Fruit fly (Drosophila melanogaster): ENCODE data around the gene CG4362.

CG4362 gene

DNA sequence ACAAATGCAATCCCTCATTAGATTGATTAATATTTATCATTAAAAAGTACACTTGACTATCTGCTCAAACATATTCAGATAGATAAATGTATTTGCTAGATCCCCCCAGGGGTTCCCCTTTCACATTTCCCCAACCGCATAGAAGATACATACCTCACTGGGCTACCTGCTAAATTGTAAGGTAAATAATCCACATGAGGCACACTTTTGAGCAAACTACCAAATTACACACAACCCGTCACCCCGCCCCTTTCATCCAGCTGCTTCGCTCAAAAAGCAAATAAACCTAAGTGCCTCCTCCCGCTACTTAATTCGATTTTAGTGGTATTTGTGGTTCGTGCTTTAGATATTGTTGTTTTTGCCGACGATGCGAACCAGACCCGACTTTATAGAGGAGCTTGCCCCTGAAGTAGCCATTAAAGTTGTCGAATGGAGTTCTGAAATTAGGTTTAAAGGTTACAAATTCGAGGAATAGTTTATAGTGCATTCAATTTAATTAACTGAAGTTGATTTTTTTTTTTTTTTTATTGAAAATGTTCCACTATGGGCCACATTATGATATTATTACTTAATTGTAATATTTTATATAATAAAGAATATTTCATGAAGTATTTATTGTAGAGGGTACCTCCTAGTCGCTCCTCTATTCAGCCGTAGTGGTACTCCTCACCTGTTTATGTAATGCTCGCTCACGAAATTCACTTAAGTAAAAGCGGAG is 44.3 kb downstream of the CG4362 start (continued):
- TF ChIP-seq CG8089 (GFP tag; optimal IDR thresholded peaks at IDR 0.05) (no peak), chif (GFP tag; optimal IDR thresholded peaks at IDR 0.05) (no peak), CG6791 (GFP tag; IDR thresholded peaks at IDR 0.05; ENCODE audit: partially characterized antibody) (no peak), CG17328 (GFP tag; IDR thresholded peaks at IDR 0.05) (0 out of 2 replicates have a peak, but pooled peaks have one; percentile 16), bbx (GFP tag; IDR thresholded peaks at IDR 0.05; ENCODE audit: partially characterized antibody) (no peak), CG42726 (GFP tag; IDR thresholded peaks at IDR 0.05; ENCODE audit: partially characterized antibody) (no peak), Hr78 (GFP tag; optimal IDR thresholded peaks at IDR 0.05) (no peak), Hmx (GFP tag; optimal IDR thresholded peaks at IDR 0.05) (no peak), HHEX (GFP tag; optimal IDR thresholded peaks at IDR 0.05) (no peak), CG13624 (GFP tag; optimal IDR thresholded peaks at IDR 0.05) (no peak), CG14860 (GFP tag; IDR thresholded peaks at IDR 0.05; ENCODE audit: partially characterized antibody) (no peak), Eip74EF (GFP tag; optimal IDR thresholded peaks at IDR 0.05) (no peak), nmo (GFP tag; optimal IDR thresholded peaks at IDR 0.05) (peak; percentile 49), vnd (GFP tag; IDR thresholded peaks at IDR 0.05; ENCODE audit: partially characterized antibody) (no peak), CG6765 (GFP tag; optimal IDR thresholded peaks at IDR 0.05) (no peak), CG15269 (tag; optimal IDR thresholded peaks at IDR 0.05) (no peak), amos (GFP tag; IDR thresholded peaks at IDR 0.05; ENCODE audit: partially characterized antibody) (no peak), fd64A (GFP tag; optimal IDR thresholded peaks at IDR 0.05) (peak; percentile 54), CG2120 (GFP tag; optimal IDR thresholded peaks at IDR 0.05) (peak; percentile 2), CG2202 (tag; optimal IDR thresholded peaks at IDR 0.05) (peak; percentile 19), NC2β (GFP tag; optimal IDR thresholded peaks at IDR 0.05) (no peak), Spps (tag; optimal IDR thresholded peaks at IDR 0.05) (no peak), Neu2 (GFP tag; optimal IDR thresholded peaks at IDR 0.05; ENCODE audit: borderline replicate concordance) (no peak), sug (tag; optimal IDR thresholded peaks at IDR 0.05) (no peak), CG4360 (GFP tag; IDR thresholded peaks at IDR 0.05) (no peak), odd (GFP tag; optimal IDR thresholded peaks at IDR 0.05) (no peak), CG4424 (GFP tag; optimal IDR thresholded peaks at IDR 0.05) (peak; percentile 6), stwl (tag; optimal IDR thresholded peaks at IDR 0.05) (no peak), kah (GFP tag; optimal IDR thresholded peaks at IDR 0.05) (no peak), CG11504 (tag; optimal IDR thresholded peaks at IDR 0.05) (peak; percentile 37), grn (GFP tag; optimal IDR thresholded peaks at IDR 0.05) (no peak), Nf-YA (GFP tag; IDR thresholded peaks at IDR 0.05) (no peak), Mad (GFP tag; optimal IDR thresholded peaks at IDR 0.05) (no peak), dmrt11E (tag; optimal IDR thresholded peaks at IDR 0.05) (no peak), GATAe (GFP tag; conservative IDR thresholded peaks at IDR 0.05) (no peak), CG14710 (tag; optimal IDR thresholded peaks at IDR 0.05) (no peak), tio (GFP tag; optimal IDR thresholded peaks at IDR 0.05) (no peak), pfk (GFP tag; optimal IDR thresholded peaks at IDR 0.05) (no peak), wor (GFP tag; IDR thresholded peaks at IDR 0.05) (no peak), Hmr (GFP tag; optimal IDR thresholded peaks at IDR 0.05) (peak; percentile 15), wek (GFP tag; optimal IDR thresholded peaks at IDR 0.05) (peak; percentile 30), Xrp1 (GFP tag; IDR thresholded peaks at IDR 0.05) (no peak), CG9797 (GFP tag; optimal IDR thresholded peaks at IDR 0.05) (no peak), MBD-R2 (GFP tag; IDR thresholded peaks at IDR 0.05) (no peak), ro (GFP tag; IDR thresholded peaks at IDR 0.05) (no peak), CG9876 (GFP tag; optimal IDR thresholded peaks at IDR 0.05) (no peak), CG4730 (GFP tag; IDR thresholded peaks at IDR 0.05) (no peak), CG4707 (GFP tag; optimal IDR thresholded peaks at IDR 0.05) (peak; percentile 0), gsb-n (tag; optimal IDR thresholded peaks at IDR 0.05) (no peak)
